Worm (Caenorhabditis elegans) whole organism, late embryonic: ENCODE measurements around the gene F53F1.2.

Experiments used
- F13H6.1 ChIP-seq: sonication (generic microtip); optimal IDR thresholded peaks from 2 replicates; lab custom pipeline; 2016; ENCODE audit warnings: missing genetic modification characterization, missing compliant biosample characterization
- ahr-1 ChIP-seq: sonication (generic microtip); optimal IDR thresholded peaks from 2 replicates; lab custom pipeline; 2016; ENCODE audit warnings: missing genetic modification characterization, missing compliant biosample characterization
- ama-1 ChIP-seq: fragments of 150-350 bp; optimal IDR thresholded peaks from 2 replicates; lab custom pipeline; 2014
- dve-1 ChIP-seq: sonication (generic microtip); optimal IDR thresholded peaks from 2 replicates; lab custom pipeline; 2017; ENCODE audit warnings: antibody characterized with exemption, mild to moderate bottlenecking, missing genetic modification characterization, missing compliant biosample characterization
- lin-11 ChIP-seq: fragments of 200-800 bp; sonication (Bioruptor generic); optimal IDR thresholded peaks from 2 replicates; lab custom pipeline; 2018; ENCODE audit warnings: mild to moderate bottlenecking, missing genetic modification characterization, missing compliant biosample characterization
- pha-4 ChIP-seq: fragments of 150-350 bp; optimal IDR thresholded peaks from 2 replicates; lab custom pipeline; 2018; ENCODE audit warnings: missing biosample characterization, missing genetic modification reagents, missing genetic modification characterization
- pqm-1 ChIP-seq: sonication (generic microtip); optimal IDR thresholded peaks from 2 replicates; lab custom pipeline; 2016; ENCODE audit warnings: missing genetic modification characterization, missing compliant biosample characterization
- sdc-2 ChIP-seq: sonication (generic microtip); optimal IDR thresholded peaks from 2 replicates; lab custom pipeline; 2016; ENCODE audit warnings: missing genotype, missing genetic modification characterization, missing compliant biosample characterization

- TF ChIP-seq F13H6.1 (tag; lab: Kevin White, UChicago), result no peak
- no peak for TF ChIP-seq ama-1
- TF ChIP-seq lin-11 (tag; lab: Kevin White, UChicago), result no peak
- TF ChIP-seq dve-1 (tag; lab: Kevin White, UChicago), result no peak
- no peak for TF ChIP-seq pha-4 (tag; lab: Kevin White, UChicago)
- no peak for TF ChIP-seq sdc-2 (tag; lab: Kevin White, UChicago)
- no peak for TF ChIP-seq ahr-1 (tag; lab: Kevin White, UChicago)
- TF ChIP-seq pqm-1 (tag; lab: Kevin White, UChicago), result no peak
Observed at ce11 chrV:13389454-13389853, 17.2 kb upstream of the F53F1.2 start.
